Worm (Caenorhabditis elegans): ENCODE results near the gene dyf-4.

dyf-4 gene

ce11 chrV:12497725-12498263 lies 27.7 kb downstream of the dyf-4 start, which contains the start of the genes W04D2.4 and rbm-25:
W04D2.4 (minus strand) TSS chrV:12497755.
rbm-25 (plus strand) TSS chrV:12498213.
- no peak for TF ChIP-seq unc-39 (tag; optimal IDR thresholded peaks at IDR 0.05)
- TF ChIP-seq mdl-1 (tag; optimal IDR thresholded peaks at IDR 0.05): no peak
- TF ChIP-seq pha-4 (tag; optimal IDR thresholded peaks at IDR 0.05): peak; percentile 92
- TF ChIP-seq aly-2 (tag; optimal IDR thresholded peaks at IDR 0.05): no peak
- peak; percentile 55 for TF ChIP-seq egl-5 (tag; optimal IDR thresholded peaks at IDR 0.05)
- TF ChIP-seq ztf-11 (tag; optimal IDR thresholded peaks at IDR 0.05): no peak
- TF ChIP-seq tbx-2 (tag; optimal IDR thresholded peaks at IDR 0.05): peak; percentile 73
- peak; percentile 42 for TF ChIP-seq skn-1 (tag; optimal IDR thresholded peaks at IDR 0.05)
- no peak for TF ChIP-seq sea-2 (GFP tag; optimal IDR thresholded peaks at IDR 0.05)
- no peak for TF ChIP-seq egl-27 (tag; optimal IDR thresholded peaks at IDR 0.05)
- no peak for TF ChIP-seq elt-3 (tag; optimal IDR thresholded peaks at IDR 0.05)
- no peak for TF ChIP-seq ceh-16 (tag; optimal IDR thresholded peaks at IDR 0.05)
- peak; percentile 83 for TF ChIP-seq nfya-1 (tag; optimal IDR thresholded peaks at IDR 0.05; ENCODE audit: insufficient read depth)
- TF ChIP-seq lin-39 (tag; optimal IDR thresholded peaks at IDR 0.05): peak; percentile 40
- peak; percentile 38 for TF ChIP-seq ceh-82 (tag; optimal IDR thresholded peaks at IDR 0.05)
- TF ChIP-seq fos-1 (tag; optimal IDR thresholded peaks at IDR 0.05): no peak
- TF ChIP-seq ceh-9 (tag; optimal IDR thresholded peaks at IDR 0.05): no peak
- no peak for TF ChIP-seq nhr-28 (tag; optimal IDR thresholded peaks at IDR 0.05)
- no peak for TF ChIP-seq mml-1 (tag; optimal IDR thresholded peaks at IDR 0.05)
- no peak for TF ChIP-seq eor-1 (tag; optimal IDR thresholded peaks at IDR 0.05)
- peak; percentile 24 for TF ChIP-seq nhr-25 (tag; optimal IDR thresholded peaks at IDR 0.05)
- peak; percentile 92 for TF ChIP-seq ceh-28 (tag; optimal IDR thresholded peaks at IDR 0.05)
- no peak for TF ChIP-seq daf-12 (tag; optimal IDR thresholded peaks at IDR 0.05)
- no peak for TF ChIP-seq ZK546.5 (tag; optimal IDR thresholded peaks at IDR 0.05)
- TF ChIP-seq elt-2 (tag; optimal IDR thresholded peaks at IDR 0.05): peak; percentile 35
- no peak for TF ChIP-seq nhr-76 (tag; optimal IDR thresholded peaks at IDR 0.05)
- peak; percentile 22 for TF ChIP-seq nhr-43 (tag; optimal IDR thresholded peaks at IDR 0.05; ENCODE audit: poor library complexity, severe bottlenecking)
- TF ChIP-seq R02D3.7 (tag; optimal IDR thresholded peaks at IDR 0.05): no peak
- no peak for TF ChIP-seq ama-1 (optimal IDR thresholded peaks at IDR 0.05)
- TF ChIP-seq nhr-11 (tag; optimal IDR thresholded peaks at IDR 0.05): no peak
- no peak for TF ChIP-seq nhr-67 (tag; optimal IDR thresholded peaks at IDR 0.05)
- no peak for TF ChIP-seq unc-62 (GFP tag; optimal IDR thresholded peaks at IDR 0.05)
- no peak for TF ChIP-seq nhr-12 (tag; optimal IDR thresholded peaks at IDR 0.05)
- TF ChIP-seq jun-1 (tag; optimal IDR thresholded peaks at IDR 0.05): peak; percentile 47
- no peak for TF ChIP-seq nhr-237 (tag; optimal IDR thresholded peaks at IDR 0.05)
- TF ChIP-seq fkh-2 (tag; optimal IDR thresholded peaks at IDR 0.05): no peak
- no peak for TF ChIP-seq elt-1 (tag; optimal IDR thresholded peaks at IDR 0.05)
- no peak for TF ChIP-seq fkh-10 (GFP tag; optimal IDR thresholded peaks at IDR 0.05)
- TF ChIP-seq zag-1 (tag; optimal IDR thresholded peaks at IDR 0.05): no peak
- TF ChIP-seq hmg-11 (tag; optimal IDR thresholded peaks at IDR 0.05): peak; percentile 68
- TF ChIP-seq nhr-77 (tag; optimal IDR thresholded peaks at IDR 0.05): no peak
- TF ChIP-seq snpc-4 (tag; optimal IDR thresholded peaks at IDR 0.05): peak; percentile 91
- peak; percentile 13 for TF ChIP-seq pqm-1 (tag; optimal IDR thresholded peaks at IDR 0.05)
- no peak for TF ChIP-seq ztf-4 (tag; optimal IDR thresholded peaks at IDR 0.05)
- peak; percentile 76 for TF ChIP-seq lin-15B (tag; optimal IDR thresholded peaks at IDR 0.05)
- TF ChIP-seq lsy-12 (tag; optimal IDR thresholded peaks at IDR 0.05): peak; percentile 36
- TF ChIP-seq nhr-23 (tag; optimal IDR thresholded peaks at IDR 0.05): peak; percentile 83
